Fruit fly (Drosophila melanogaster) whole organism, embryonic: Measurements from ENCODE around the gene CG17028.

Experiments used
- Asciz ChIP-seq: fragments of 200-800 bp; sonication (Bioruptor generic); optimal IDR thresholded peaks from 2 replicates; lab custom pipeline; 2017; ENCODE audit warnings: missing biosample characterization, mild to moderate bottlenecking, missing genetic modification characterization, missing genetic modification reagents
- Atf-2 ChIP-seq: fragments of 200-800 bp; sonication (Bioruptor generic); optimal IDR thresholded peaks from 2 replicates; lab custom pipeline; 2016; ENCODE audit warnings: missing biosample characterization, missing genetic modification characterization
- B-H2 ChIP-seq: fragments of 200-800 bp; sonication (Bioruptor generic); optimal IDR thresholded peaks from 2 replicates; lab custom pipeline; 2018; ENCODE audit warnings: missing biosample characterization, mild to moderate bottlenecking, missing genetic modification characterization
- CG1024 ChIP-seq: fragments of 200-800 bp; sonication (Bioruptor generic); IDR thresholded peaks from 2 replicates; pipeline ENCODE4 v1.3.6; 2022; ENCODE audit warnings: missing biosample characterization, missing genetic modification characterization
- CG12391 ChIP-seq: fragments of 200-800 bp; sonication (Bioruptor generic); optimal IDR thresholded peaks from 3 replicates; lab custom pipeline; 2018; ENCODE audit warnings: missing biosample characterization, mild to moderate bottlenecking, missing genetic modification characterization, moderate library complexity
- CG12769 ChIP-seq: fragments of 200-800 bp; sonication (Bioruptor generic); optimal IDR thresholded peaks from 2 replicates; lab custom pipeline; 2019; ENCODE audit warnings: missing biosample characterization, mild to moderate bottlenecking, missing genetic modification characterization, moderate library complexity
- CG13775 ChIP-seq: fragments of 200-800 bp; sonication (Bioruptor generic); optimal IDR thresholded peaks from 3 replicates; lab custom pipeline; 2017; ENCODE audit warnings: missing biosample characterization, mild to moderate bottlenecking, missing genetic modification characterization
- CG14965 ChIP-seq: fragments of 200-800 bp; sonication (Bioruptor generic); optimal IDR thresholded peaks from 2 replicates; lab custom pipeline; 2016; ENCODE audit warnings: missing biosample characterization, missing genetic modification characterization, borderline replicate concordance
- CG15696 ChIP-seq: fragments of 200-800 bp; sonication (Bioruptor generic); optimal IDR thresholded peaks from 2 replicates; lab custom pipeline; 2019; ENCODE audit warnings: missing biosample characterization, mild to moderate bottlenecking, missing genetic modification characterization, moderate library complexity
- CG17612 ChIP-seq: fragments of 200-800 bp; sonication (Bioruptor generic); IDR thresholded peaks from 2 replicates; pipeline ENCODE4 v1.3.6; 2022; ENCODE audit warnings: missing biosample characterization, missing genetic modification characterization
- CG18011 ChIP-seq: fragments of 200-800 bp; sonication (Bioruptor generic); optimal IDR thresholded peaks from 2 replicates; lab custom pipeline; 2017; ENCODE audit warnings: missing biosample characterization, missing genetic modification characterization, mild to moderate bottlenecking, moderate library complexity, missing genotype
- CG1832 ChIP-seq: fragments of 200-800 bp; sonication (Bioruptor generic); optimal IDR thresholded peaks from 2 replicates; lab custom pipeline; 2017; ENCODE audit warnings: missing biosample characterization, mild to moderate bottlenecking, missing genetic modification characterization, inconsistent platforms
- CG2129 ChIP-seq: fragments of 200-800 bp; sonication (Bioruptor generic); IDR thresholded peaks from 2 replicates; pipeline ENCODE4 v1.3.6; 2022; ENCODE audit warnings: missing biosample characterization, missing genetic modification characterization; ENCODE audit not compliant: partially characterized antibody
- CG31224 ChIP-seq: fragments of 200-800 bp; sonication (Bioruptor generic); IDR thresholded peaks from 2 replicates; pipeline ENCODE4 v1.3.6; 2022; ENCODE audit warnings: missing biosample characterization, missing genetic modification characterization
- CG32532 ChIP-seq: fragments of 200-800 bp; sonication (Bioruptor generic); IDR thresholded peaks from 2 replicates; pipeline ENCODE4 v1.3.6; 2022; ENCODE audit warnings: missing biosample characterization, missing genetic modification characterization
- CG33557 ChIP-seq: fragments of 200-800 bp; sonication (Bioruptor generic); optimal IDR thresholded peaks from 2 replicates; lab custom pipeline; 2019; ENCODE audit warnings: missing biosample characterization, mild to moderate bottlenecking, missing genetic modification characterization, moderate library complexity
- CG6765 ChIP-seq: fragments of 200-800 bp; sonication (Bioruptor generic); optimal IDR thresholded peaks from 3 replicates; lab custom pipeline; 2017; ENCODE audit warnings: missing biosample characterization, mild to moderate bottlenecking, missing genetic modification characterization
- CG8765 ChIP-seq: fragments of 200-800 bp; sonication (Bioruptor generic); IDR thresholded peaks from 2 replicates; pipeline ENCODE4 v1.3.6; 2022; ENCODE audit warnings: missing biosample characterization, missing genetic modification characterization
- CG8944 ChIP-seq: fragments of 200-800 bp; sonication (Bioruptor generic); optimal IDR thresholded peaks from 3 replicates; lab custom pipeline; 2016; ENCODE audit warnings: missing biosample characterization, missing genetic modification characterization
- CG9609 ChIP-seq: fragments of 200-800 bp; sonication (Bioruptor generic); optimal IDR thresholded peaks from 3 replicates; lab custom pipeline; 2016; ENCODE audit warnings: missing biosample characterization, missing genetic modification characterization
- CG9876 ChIP-seq: fragments of 200-800 bp; sonication (Bioruptor generic); optimal IDR thresholded peaks from 2 replicates; lab custom pipeline; 2016; ENCODE audit warnings: missing biosample characterization, missing genetic modification characterization
- Dek ChIP-seq: fragments of 200-800 bp; sonication (Bioruptor generic); optimal IDR thresholded peaks from 3 replicates; lab custom pipeline; 2019; ENCODE audit warnings: missing biosample characterization, mild to moderate bottlenecking, missing genetic modification characterization, moderate library complexity
- Dfd ChIP-seq, 2 experiments: fragments of >200 bp; optimal IDR thresholded peaks; 2 replicates each; lab custom pipeline; 2017; ENCODE audit warnings: missing biosample characterization in 2 of 2, missing genetic modification characterization in 2 of 2
- Doc2 ChIP-seq: fragments of 200-800 bp; sonication (Bioruptor generic); IDR thresholded peaks from 2 replicates; pipeline ENCODE4 v1.3.6; 2022; ENCODE audit warnings: missing biosample characterization, missing genetic modification characterization
- Dp ChIP-seq: fragments of 200-800 bp; sonication (Bioruptor generic); optimal IDR thresholded peaks from 2 replicates; lab custom pipeline; 2018; ENCODE audit warnings: missing biosample characterization, mild to moderate bottlenecking, missing genetic modification characterization, moderate library complexity
- Gug ChIP-seq: fragments of 200-800 bp; sonication (Bioruptor generic); IDR thresholded peaks from 4 replicates; pipeline ENCODE4 v1.3.6; 2022; ENCODE audit warnings: missing biosample characterization, missing genetic modification characterization
- HmgZ ChIP-seq: fragments of 200-800 bp; sonication (Bioruptor generic); optimal IDR thresholded peaks from 2 replicates; lab custom pipeline; 2018; ENCODE audit warnings: missing biosample characterization, mild to moderate bottlenecking, missing genetic modification characterization
- Hsf ChIP-seq: fragments of 200-800 bp; sonication (Bioruptor generic); optimal IDR thresholded peaks from 3 replicates; lab custom pipeline; 2016; ENCODE audit warnings: missing biosample characterization, missing genetic modification characterization
- Rfx ChIP-seq: fragments of 200-800 bp; sonication (Bioruptor generic); IDR thresholded peaks from 2 replicates; pipeline ENCODE4 v1.3.6; 2022; ENCODE audit warnings: missing biosample characterization, missing genetic modification characterization
- Sry-δ ChIP-seq: fragments of 200-800 bp; sonication (Bioruptor generic); optimal IDR thresholded peaks from 2 replicates; lab custom pipeline; 2016; ENCODE audit warnings: missing biosample characterization, missing genetic modification characterization
- YL-1 ChIP-seq: fragments of 200-800 bp; sonication (Bioruptor generic); optimal IDR thresholded peaks from 3 replicates; lab custom pipeline; 2017; ENCODE audit warnings: missing biosample characterization, mild to moderate bottlenecking, missing genetic modification characterization
- abd-A ChIP-seq: fragments of 200-800 bp; sonication (Bioruptor generic); optimal IDR thresholded peaks from 3 replicates; lab custom pipeline; 2019; ENCODE audit warnings: missing biosample characterization, mild to moderate bottlenecking, missing genetic modification characterization, moderate library complexity
- caup ChIP-seq: fragments of 200-800 bp; sonication (Bioruptor generic); optimal IDR thresholded peaks from 3 replicates; lab custom pipeline; 2017; ENCODE audit warnings: missing biosample characterization, mild to moderate bottlenecking, missing genetic modification characterization, moderate library complexity; ENCODE audit not compliant: severe bottlenecking
- chm ChIP-seq: fragments of 200-800 bp; sonication (Bioruptor generic); IDR thresholded peaks from 2 replicates; pipeline ENCODE4 v1.3.6; 2022; ENCODE audit warnings: missing biosample characterization, missing genetic modification characterization
- corto ChIP-seq: fragments of 200-800 bp; sonication (Bioruptor generic); optimal IDR thresholded peaks from 2 replicates; lab custom pipeline; 2016; ENCODE audit warnings: missing biosample characterization, mild to moderate bottlenecking, missing genetic modification characterization, moderate library complexity
- croc ChIP-seq: fragments of 200-800 bp; sonication (Bioruptor generic); conservative IDR thresholded peaks from 3 replicates; pipeline ENCODE4 v1.3.6; 2022; ENCODE audit warnings: missing biosample characterization, missing genetic modification characterization
- da ChIP-seq: fragments of 200-800 bp; sonication (Bioruptor generic); optimal IDR thresholded peaks from 2 replicates; lab custom pipeline; 2016; ENCODE audit warnings: missing biosample characterization, missing genetic modification characterization
- exex ChIP-seq: fragments of 200-800 bp; sonication (Bioruptor generic); optimal IDR thresholded peaks from 4 replicates; lab custom pipeline; 2018; ENCODE audit warnings: missing biosample characterization, mild to moderate bottlenecking, missing genetic modification characterization, moderate library complexity
- fd3F ChIP-seq: fragments of 200-800 bp; sonication (Bioruptor generic); optimal IDR thresholded peaks from 2 replicates; lab custom pipeline; 2018; ENCODE audit warnings: missing biosample characterization, mild to moderate bottlenecking, missing genetic modification characterization, moderate library complexity
- kah ChIP-seq: fragments of 200-800 bp; sonication (Bioruptor generic); optimal IDR thresholded peaks from 2 replicates; lab custom pipeline; 2018; ENCODE audit warnings: missing biosample characterization, mild to moderate bottlenecking, missing genetic modification characterization
- knrl ChIP-seq: fragments of 200-800 bp; sonication (Bioruptor generic); IDR thresholded peaks from 3 replicates; pipeline ENCODE4 v1.3.6; 2022; ENCODE audit warnings: missing biosample characterization, missing genetic modification characterization; ENCODE audit not compliant: partially characterized antibody
- onecut ChIP-seq: fragments of 200-800 bp; sonication (Bioruptor generic); IDR thresholded peaks from 2 replicates; pipeline ENCODE4 v1.3.6; 2022; ENCODE audit warnings: missing biosample characterization, missing genetic modification characterization
- pum ChIP-seq: fragments of 200-800 bp; sonication (Bioruptor generic); optimal IDR thresholded peaks from 2 replicates; lab custom pipeline; 2016; ENCODE audit warnings: missing biosample characterization, missing genetic modification characterization
- salm ChIP-seq: fragments of 200-800 bp; sonication (Bioruptor generic); optimal IDR thresholded peaks from 2 replicates; lab custom pipeline; 2018; ENCODE audit warnings: missing biosample characterization, mild to moderate bottlenecking, missing genetic modification characterization
- tio ChIP-seq: fragments of 200-800 bp; sonication (Bioruptor generic); optimal IDR thresholded peaks from 2 replicates; lab custom pipeline; 2017; ENCODE audit warnings: missing biosample characterization, missing genetic modification characterization, inconsistent platforms
- trh ChIP-seq: fragments of 200-800 bp; sonication (Bioruptor generic); optimal IDR thresholded peaks from 2 replicates; lab custom pipeline; 2016; ENCODE audit warnings: missing biosample characterization, missing genetic modification characterization
- twi ChIP-seq: fragments of 200-800 bp; optimal IDR thresholded peaks from 2 replicates; lab custom pipeline; 2019; ENCODE audit warnings: missing biosample characterization, mild to moderate bottlenecking, missing genetic modification characterization, moderate library complexity
- wdn ChIP-seq: fragments of 200-800 bp; sonication (Bioruptor generic); IDR thresholded peaks from 2 replicates; pipeline ENCODE4 v1.3.6; 2022; ENCODE audit warnings: missing biosample characterization, missing genetic modification characterization
- zfh1 ChIP-seq: fragments of 200-800 bp; sonication (Bioruptor generic); IDR thresholded peaks from 3 replicates; pipeline ENCODE4 v1.3.6; 2022; ENCODE audit warnings: missing biosample characterization, missing genetic modification characterization

The CG17028 gene

dm6 chr3L:16004401-16005237, 26.3 kb downstream of the CG17028 start, which contains the start of the genes hzg and mRpS31 (continued):
- no peak for TF ChIP-seq CG12769 (tag; lab: Kevin White, UChicago)
- TF ChIP-seq CG18011 (GFP tag; lab: Kevin White, UChicago): no peak
- TF ChIP-seq Sry-δ (GFP tag; lab: Kevin White, UChicago): peak; percentile 42
- no peak for TF ChIP-seq fd3F
- TF ChIP-seq CG33557 (GFP tag; lab: Kevin White, UChicago): peak; percentile 31
- TF ChIP-seq wdn (GFP tag; lab: Robert Waterston, UW): 0 out of 2 replicates have a peak, but pooled peaks have one; percentile 49
- no peak for TF ChIP-seq Dfd (GFP tag; optimal IDR thresholded peaks at IDR 0.05; lab: Kevin White, UChicago)
- no peak for TF ChIP-seq Asciz (GFP tag; lab: Kevin White, UChicago)
- TF ChIP-seq kah (GFP tag; lab: Kevin White, UChicago): no peak
- TF ChIP-seq da (GFP tag; lab: Kevin White, UChicago): no peak
- no peak for TF ChIP-seq caup
- peak; percentile 81 for TF ChIP-seq CG12391
- TF ChIP-seq croc (GFP tag; lab: Robert Waterston, UW): no peak
- peak; percentile 37 for TF ChIP-seq abd-A (tag; lab: Kevin White, UChicago)
- peak; percentile 28 for TF ChIP-seq twi (tag; lab: Kevin White, UChicago)
- TF ChIP-seq pum (GFP tag; lab: Kevin White, UChicago): peak; percentile 54
- peak; percentile 19; the same call in 1 of the 4 replicates for TF ChIP-seq Gug (GFP tag; lab: Robert Waterston, UW)
- no peak for TF ChIP-seq CG2129
- 0 out of 2 replicates have a peak, but pooled peaks have one; percentile 35 for TF ChIP-seq CG31224
- TF ChIP-seq Hsf (GFP tag; lab: Kevin White, UChicago): peak; percentile 67
- no peak for TF ChIP-seq Doc2 (GFP tag; lab: Robert Waterston, UW)
- peak; percentile 6 for TF ChIP-seq exex (tag; lab: Kevin White, UChicago)
- peak; percentile 66 for TF ChIP-seq Rfx (GFP tag; lab: Robert Waterston, UW)
- TF ChIP-seq CG8765 (GFP tag; lab: Robert Waterston, UW): no peak
- TF ChIP-seq CG1024 (GFP tag; lab: Robert Waterston, UW): no peak
- peak; percentile 23 for TF ChIP-seq Dek
- peak; percentile 28 for TF ChIP-seq corto (GFP tag; lab: Kevin White, UChicago)
- no peak for TF ChIP-seq knrl
- TF ChIP-seq CG9609 (GFP tag; lab: Kevin White, UChicago): peak; percentile 59
- peak; percentile 8; the same call in 1 of the 2 replicates for TF ChIP-seq chm (GFP tag; lab: Robert Waterston, UW)
- TF ChIP-seq salm (tag; lab: Kevin White, UChicago): no peak
- peak; percentile 58 for TF ChIP-seq Atf-2 (GFP tag; lab: Kevin White, UChicago)
- peak; percentile 56 for TF ChIP-seq CG13775 (GFP tag; lab: Kevin White, UChicago)
- TF ChIP-seq CG8944 (GFP tag; lab: Kevin White, UChicago): peak; percentile 3
- TF ChIP-seq CG17612 (GFP tag; lab: Robert Waterston, UW): no peak
- no peak for TF ChIP-seq CG1832 (GFP tag; lab: Kevin White, UChicago)
- no peak for TF ChIP-seq tio (GFP tag; lab: Kevin White, UChicago)
- no peak for TF ChIP-seq trh
- TF ChIP-seq CG14965 (GFP tag; lab: Kevin White, UChicago): no peak
- peak; percentile 39; the same call in 1 of the 3 replicates for TF ChIP-seq zfh1 (GFP tag; lab: Robert Waterston, UW)
- TF ChIP-seq CG32532 (GFP tag; lab: Robert Waterston, UW): peak; percentile 51
- peak; percentile 9 for TF ChIP-seq Dp (GFP tag; lab: Kevin White, UChicago)
- no peak for TF ChIP-seq CG9876 (GFP tag; lab: Kevin White, UChicago)
- TF ChIP-seq HmgZ (tag; lab: Kevin White, UChicago): peak; percentile 47
- peak; percentile 35 for TF ChIP-seq YL-1 (GFP tag; lab: Kevin White, UChicago)
- no peak for TF ChIP-seq onecut
- TF ChIP-seq B-H2: no peak
- TF ChIP-seq CG15696: peak; percentile 52
- TF ChIP-seq CG6765 (GFP tag; lab: Kevin White, UChicago): no peak
